Fruit fly (Drosophila melanogaster) whole organism, embryonic: ENCODE data around the gene CG10738.

ENCODE experiments used
- ATbp ChIP-seq: fragments of 200-800 bp; sonication (Bioruptor generic); optimal IDR thresholded peaks from 2 replicates; lab custom pipeline; 2017; ENCODE audit warnings: missing biosample characterization, mild to moderate bottlenecking, missing genetic modification characterization, missing genetic modification reagents
- Asciz ChIP-seq: fragments of 200-800 bp; sonication (Bioruptor generic); optimal IDR thresholded peaks from 2 replicates; lab custom pipeline; 2017; ENCODE audit warnings: missing biosample characterization, mild to moderate bottlenecking, missing genetic modification characterization, missing genetic modification reagents
- Atf-2 ChIP-seq: fragments of 200-800 bp; sonication (Bioruptor generic); optimal IDR thresholded peaks from 2 replicates; lab custom pipeline; 2016; ENCODE audit warnings: missing biosample characterization, missing genetic modification characterization
- Awh ChIP-seq: fragments of 200-800 bp; sonication (Bioruptor generic); IDR thresholded peaks from 2 replicates; pipeline ENCODE4, ENCODE4 v1.3.6; 2022; ENCODE audit warnings: missing biosample characterization, missing genetic modification characterization
- CG10147 ChIP-seq: fragments of 200-800 bp; sonication (Bioruptor generic); optimal IDR thresholded peaks from 2 replicates; lab custom pipeline; 2019; ENCODE audit warnings: missing biosample characterization, mild to moderate bottlenecking, missing genetic modification characterization, moderate library complexity
- CG10366 ChIP-seq: fragments of 200-800 bp; sonication (Bioruptor generic); IDR thresholded peaks from 2 replicates; pipeline ENCODE4 v1.3.6; 2022; ENCODE audit warnings: missing biosample characterization, missing genetic modification characterization
- CG11696 ChIP-seq: fragments of 200-800 bp; sonication (Bioruptor generic); IDR thresholded peaks from 2 replicates; pipeline ENCODE4 v1.3.6; 2022; ENCODE audit warnings: missing biosample characterization, missing genetic modification characterization
- CG12391 ChIP-seq: fragments of 200-800 bp; sonication (Bioruptor generic); optimal IDR thresholded peaks from 3 replicates; lab custom pipeline; 2018; ENCODE audit warnings: missing biosample characterization, mild to moderate bottlenecking, missing genetic modification characterization, moderate library complexity
- CG13296 ChIP-seq: fragments of 200-800 bp; sonication (Bioruptor generic); optimal IDR thresholded peaks from 3 replicates; lab custom pipeline; 2018; ENCODE audit warnings: missing biosample characterization, mild to moderate bottlenecking, missing genetic modification characterization
- CG14441 ChIP-seq: fragments of 200-800 bp; sonication (Bioruptor generic); IDR thresholded peaks from 2 replicates; pipeline ENCODE4 v1.3.6; 2022; ENCODE audit warnings: missing biosample characterization, missing genetic modification characterization
- CG1603 ChIP-seq: fragments of 200-800 bp; sonication (Bioruptor generic); optimal IDR thresholded peaks from 2 replicates; lab custom pipeline; 2019; ENCODE audit warnings: missing biosample characterization, mild to moderate bottlenecking, missing genetic modification characterization, moderate library complexity
- CG17359 ChIP-seq: fragments of 200-800 bp; sonication (Bioruptor generic); optimal IDR thresholded peaks from 3 replicates; lab custom pipeline; 2018; ENCODE audit warnings: missing biosample characterization, mild to moderate bottlenecking, missing genetic modification characterization, moderate library complexity
- CG17802 ChIP-seq: fragments of 200-800 bp; sonication (Bioruptor generic); optimal IDR thresholded peaks from 2 replicates; lab custom pipeline; 2018; ENCODE audit warnings: missing biosample characterization, mild to moderate bottlenecking, missing genetic modification characterization, moderate library complexity
- CG18619 ChIP-seq: fragments of 200-800 bp; sonication (Bioruptor generic); optimal IDR thresholded peaks from 3 replicates; lab custom pipeline; 2017; ENCODE audit warnings: missing biosample characterization, mild to moderate bottlenecking, missing genetic modification characterization
- CG2678 ChIP-seq: fragments of 200-800 bp; sonication (Bioruptor generic); optimal IDR thresholded peaks from 3 replicates; lab custom pipeline; 2019; ENCODE audit warnings: missing biosample characterization, mild to moderate bottlenecking, missing genetic modification characterization, moderate library complexity
- CG2889 ChIP-seq: fragments of 200-800 bp; sonication (Bioruptor generic); IDR thresholded peaks from 3 replicates; pipeline ENCODE4 v1.3.6; 2022; ENCODE audit warnings: missing biosample characterization, missing genetic modification characterization
- CG30020 ChIP-seq: fragments of 200-800 bp; optimal IDR thresholded peaks from 2 replicates; lab custom pipeline; 2019; ENCODE audit warnings: missing biosample characterization, mild to moderate bottlenecking, missing genetic modification characterization, moderate library complexity
- CG31388 ChIP-seq: fragments of 200-800 bp; sonication (Bioruptor generic); optimal IDR thresholded peaks from 2 replicates; lab custom pipeline; 2016; ENCODE audit warnings: missing biosample characterization, missing genetic modification characterization
- CG31441 ChIP-seq: fragments of 200-800 bp; sonication (Bioruptor generic); IDR thresholded peaks from 2 replicates; pipeline ENCODE4 v1.3.6; 2022; ENCODE audit warnings: missing biosample characterization, missing genetic modification characterization
- CG32767 ChIP-seq: fragments of 200-800 bp; sonication (Bioruptor generic); IDR thresholded peaks from 2 replicates; pipeline ENCODE4 v1.3.6; 2022; ENCODE audit warnings: missing biosample characterization, missing genetic modification characterization
- CG6765 ChIP-seq: fragments of 200-800 bp; sonication (Bioruptor generic); optimal IDR thresholded peaks from 3 replicates; lab custom pipeline; 2017; ENCODE audit warnings: missing biosample characterization, mild to moderate bottlenecking, missing genetic modification characterization
- CG6813 ChIP-seq: fragments of 200-800 bp; sonication (Bioruptor generic); optimal IDR thresholded peaks from 2 replicates; lab custom pipeline; 2017; ENCODE audit warnings: missing biosample characterization, missing genetic modification characterization, mild to moderate bottlenecking, moderate library complexity, missing genetic modification reagents
- CG8765 ChIP-seq: fragments of 200-800 bp; sonication (Bioruptor generic); IDR thresholded peaks from 2 replicates; pipeline ENCODE4 v1.3.6; 2022; ENCODE audit warnings: missing biosample characterization, missing genetic modification characterization
- CG8924 ChIP-seq: fragments of 200-800 bp; optimal IDR thresholded peaks from 3 replicates; lab custom pipeline; 2019; ENCODE audit warnings: missing biosample characterization, mild to moderate bottlenecking, missing genetic modification characterization, moderate library complexity
- CoRest ChIP-seq: fragments of 200-800 bp; sonication (Bioruptor generic); optimal IDR thresholded peaks from 3 replicates; lab custom pipeline; 2018; ENCODE audit warnings: missing biosample characterization, mild to moderate bottlenecking, missing genetic modification characterization, moderate library complexity
- Dip2 ChIP-seq: fragments of 200-800 bp; sonication (Bioruptor generic); IDR thresholded peaks from 2 replicates; pipeline ENCODE4 v1.3.6; 2022; ENCODE audit warnings: missing biosample characterization, missing genetic modification characterization
- Dp ChIP-seq: fragments of 200-800 bp; sonication (Bioruptor generic); optimal IDR thresholded peaks from 2 replicates; lab custom pipeline; 2018; ENCODE audit warnings: missing biosample characterization, mild to moderate bottlenecking, missing genetic modification characterization, moderate library complexity
- Fer3 ChIP-seq: fragments of 200-800 bp; sonication (Bioruptor generic); optimal IDR thresholded peaks from 2 replicates; lab custom pipeline; 2018; ENCODE audit warnings: missing biosample characterization, mild to moderate bottlenecking, missing genetic modification characterization, moderate library complexity
- H2.0 ChIP-seq: fragments of 200-800 bp; sonication (Bioruptor generic); IDR thresholded peaks from 2 replicates; pipeline ENCODE4 v1.3.6; 2022; ENCODE audit warnings: missing biosample characterization, missing genetic modification characterization
- MTF-1 ChIP-seq: fragments of 200-800 bp; sonication (Bioruptor generic); optimal IDR thresholded peaks from 2 replicates; lab custom pipeline; 2018; ENCODE audit warnings: missing biosample characterization, mild to moderate bottlenecking, missing genetic modification characterization, borderline replicate concordance
- Max ChIP-seq: fragments of 200-800 bp; sonication (Bioruptor generic); optimal IDR thresholded peaks from 2 replicates; lab custom pipeline; 2016; ENCODE audit warnings: missing biosample characterization, mild to moderate bottlenecking, missing genetic modification characterization
- Meics ChIP-seq: fragments of 200-800 bp; sonication (Bioruptor generic); optimal IDR thresholded peaks from 2 replicates; lab custom pipeline; 2017; ENCODE audit warnings: missing biosample characterization, mild to moderate bottlenecking, missing genetic modification characterization
- NC2β ChIP-seq: fragments of 200-800 bp; sonication (Bioruptor generic); optimal IDR thresholded peaks from 2 replicates; lab custom pipeline; 2016; ENCODE audit warnings: missing biosample characterization, missing genetic modification characterization
- NFAT ChIP-seq: fragments of 200-800 bp; sonication (Bioruptor generic); IDR thresholded peaks from 2 replicates; pipeline ENCODE4 v1.3.6; 2022; ENCODE audit warnings: missing biosample characterization, missing genetic modification characterization
- Nf-YC ChIP-seq: fragments of 200-800 bp; optimal IDR thresholded peaks from 3 replicates; lab custom pipeline; 2019; ENCODE audit warnings: missing biosample characterization, mild to moderate bottlenecking, missing genetic modification characterization, moderate library complexity
- Sry-β ChIP-seq: fragments of 200-800 bp; sonication (Bioruptor generic); optimal IDR thresholded peaks from 2 replicates; lab custom pipeline; 2018; ENCODE audit warnings: missing biosample characterization, mild to moderate bottlenecking, missing genetic modification characterization, moderate library complexity
- al ChIP-seq: fragments of 200-800 bp; sonication (Bioruptor generic); IDR thresholded peaks from 2 replicates; pipeline ENCODE4 v1.3.6; 2022; ENCODE audit warnings: missing biosample characterization, missing genetic modification characterization
- ap ChIP-seq: fragments of 200-800 bp; sonication (Bioruptor generic); IDR thresholded peaks from 2 replicates; pipeline ENCODE4 v1.3.6; 2022; ENCODE audit warnings: missing biosample characterization, missing genetic modification characterization
- ase ChIP-seq: fragments of 200-800 bp; sonication (Bioruptor generic); IDR thresholded peaks from 3 replicates; pipeline ENCODE4 v1.3.6; 2022; ENCODE audit warnings: missing biosample characterization, missing genetic modification characterization
- ci ChIP-seq: fragments of 200-800 bp; sonication (Bioruptor generic); IDR thresholded peaks from 3 replicates; pipeline ENCODE4 v1.3.6; 2022; ENCODE audit warnings: missing biosample characterization, missing genetic modification characterization
- corto ChIP-seq: fragments of 200-800 bp; sonication (Bioruptor generic); optimal IDR thresholded peaks from 2 replicates; lab custom pipeline; 2016; ENCODE audit warnings: missing biosample characterization, mild to moderate bottlenecking, missing genetic modification characterization, moderate library complexity
- fd64A ChIP-seq: fragments of 200-800 bp; sonication (Bioruptor generic); optimal IDR thresholded peaks from 3 replicates; lab custom pipeline; 2018; ENCODE audit warnings: missing biosample characterization, mild to moderate bottlenecking, missing genetic modification characterization
- fd96Cb ChIP-seq: fragments of 200-800 bp; sonication (Bioruptor generic); optimal IDR thresholded peaks from 2 replicates; lab custom pipeline; 2018; ENCODE audit warnings: missing biosample characterization, mild to moderate bottlenecking, missing genetic modification characterization, moderate library complexity
- her ChIP-seq: fragments of 200-800 bp; sonication (Bioruptor generic); optimal IDR thresholded peaks from 2 replicates; lab custom pipeline; 2016; ENCODE audit warnings: missing biosample characterization, missing genetic modification characterization
- insv ChIP-seq, 2 experiments: fragments of 200-800 bp; sonication (Bioruptor generic); optimal IDR thresholded peaks; 3 replicates each; lab custom pipeline; 2016 to 2018; ENCODE audit warnings: missing biosample characterization in 2 of 2, missing genetic modification characterization in 2 of 2
- jing ChIP-seq: fragments of 200-800 bp; sonication (Bioruptor generic); optimal IDR thresholded peaks from 2 replicates; lab custom pipeline; 2018; ENCODE audit warnings: missing biosample characterization, mild to moderate bottlenecking, missing genetic modification characterization
- nom ChIP-seq: fragments of 200-800 bp; sonication (Bioruptor generic); optimal IDR thresholded peaks from 2 replicates; lab custom pipeline; 2017; ENCODE audit warnings: missing biosample characterization, missing genetic modification characterization, mild to moderate bottlenecking, moderate library complexity, missing genetic modification reagents
- rib ChIP-seq: fragments of 200-800 bp; sonication (Bioruptor generic); IDR thresholded peaks from 2 replicates; pipeline ENCODE4 v1.3.6; 2022; ENCODE audit warnings: missing biosample characterization, missing genetic modification characterization
- sens-2 ChIP-seq: fragments of 200-800 bp; sonication (Bioruptor generic); IDR thresholded peaks from 2 replicates; pipeline ENCODE4 v1.3.6; 2022; ENCODE audit warnings: missing biosample characterization, missing genetic modification characterization
- yki ChIP-seq: fragments of >200 bp; optimal IDR thresholded peaks from 3 replicates; lab custom pipeline; 2018

Gene CG10738

DNA sequence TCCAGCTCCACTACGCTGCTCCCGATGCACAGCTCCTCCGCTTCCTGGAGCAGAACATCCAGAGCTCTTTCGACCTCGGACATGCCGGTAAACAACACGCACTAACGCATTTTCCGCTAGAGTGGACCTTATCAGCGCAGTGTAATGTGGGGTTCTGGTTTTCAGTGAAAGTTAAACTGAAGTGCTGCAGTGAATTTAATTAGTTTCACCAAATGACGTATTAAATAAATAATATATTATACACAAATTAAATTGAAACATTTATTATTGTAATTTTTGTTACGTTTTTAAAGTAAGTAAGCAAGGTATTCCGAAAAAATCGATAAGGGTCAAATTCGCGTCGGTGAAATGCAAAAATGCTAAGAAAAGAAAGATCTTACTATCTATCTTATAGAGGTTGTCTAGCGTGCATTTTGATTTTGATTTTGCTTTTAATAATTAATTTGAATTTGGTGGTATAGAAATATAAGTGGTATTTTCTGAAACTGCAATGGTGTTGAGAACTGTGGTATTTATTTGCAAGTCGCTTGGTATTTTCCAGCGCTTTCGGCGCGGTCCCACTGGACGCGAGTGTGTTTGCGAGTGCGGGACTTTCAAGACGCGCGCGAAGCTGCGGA, at the start of gene CG10738, which contains the start of gene JMJD7 (continued):
- TF ChIP-seq CG17359 (tag; lab: Kevin White, UChicago) (peak; percentile 56), Asciz (GFP tag; lab: Kevin White, UChicago) (no peak), CG17802 (tag; lab: Kevin White, UChicago) (peak; percentile 26), Max (GFP tag; lab: Kevin White, UChicago) (peak; percentile 74), Awh (peak; percentile 58; the same call in 1 of the 2 replicates), CG31388 (peak; percentile 36), CG10366 (GFP tag; lab: Robert Waterston, UW) (peak; percentile 69), CG32767 (no peak), Nf-YC (tag; lab: Kevin White, UChicago) (peak; percentile 19), MTF-1 (GFP tag; lab: Kevin White, UChicago) (peak; percentile 23), CG2678 (tag; lab: Kevin White, UChicago) (peak; percentile 47), CG6765 (GFP tag; lab: Kevin White, UChicago) (peak; percentile 15), insv (GFP tag; optimal IDR thresholded peaks at IDR 0.05; lab: Kevin White, UChicago) (no peak), CG31441 (GFP tag; lab: Robert Waterston, UW) (peak; percentile 51; the same call in 1 of the 2 replicates), her (GFP tag; lab: Kevin White, UChicago) (no peak), CG12391 (peak; percentile 32), CG1603 (no peak), CG2889 (peak; percentile 42; the same call in 1 of the 3 replicates), Dip2 (GFP tag; lab: Robert Waterston, UW) (no peak), fd64A (no peak), CG30020 (tag; lab: Kevin White, UChicago) (peak; percentile 58), CG13296 (GFP tag; lab: Kevin White, UChicago) (peak; percentile 53), CG8924 (peak; percentile 54), Sry-β (GFP tag; lab: Kevin White, UChicago) (peak; percentile 32), CG8765 (GFP tag; lab: Robert Waterston, UW) (peak; percentile 33; the same call in 1 of the 2 replicates), Dp (GFP tag; lab: Kevin White, UChicago) (peak; percentile 81), al (GFP tag; lab: Robert Waterston, UW) (peak; percentile 61), H2.0 (peak; percentile 63), Meics (peak; percentile 72), CG10147 (peak; percentile 75), fd96Cb (tag; lab: Kevin White, UChicago) (peak; percentile 70), CG6813 (peak; percentile 27), CG18619 (GFP tag; lab: Kevin White, UChicago) (peak; percentile 24), Fer3 (tag; lab: Kevin White, UChicago) (peak; percentile 35), CoRest (peak; percentile 20), NFAT (GFP tag; lab: Robert Waterston, UW) (peak; percentile 83), ci (GFP tag; lab: Robert Waterston, UW) (peak; percentile 83), CG14441 (GFP tag; lab: Robert Waterston, UW) (peak; percentile 76), rib (GFP tag; lab: Robert Waterston, UW) (peak; percentile 54; the same call in 1 of the 2 replicates), corto (GFP tag; lab: Kevin White, UChicago) (no peak), sens-2 (GFP tag; lab: Robert Waterston, UW) (peak; percentile 79), CG11696 (peak; percentile 52; the same call in 1 of the 2 replicates), nom (GFP tag; lab: Kevin White, UChicago) (peak; percentile 68), NC2β (GFP tag; lab: Kevin White, UChicago) (no peak), Atf-2 (no peak), yki (lab: Kevin White, UChicago) (no peak), ATbp (GFP tag; lab: Kevin White, UChicago) (peak; percentile 55), jing (no peak), ap (GFP tag; lab: Robert Waterston, UW) (peak; percentile 70; the same call in 1 of the 2 replicates), ase (GFP tag; lab: Robert Waterston, UW) (peak; percentile 69; the same call in 2 of the 3 replicates)
